Worm (Caenorhabditis elegans) whole organism, L1 larva: ENCODE data around the gene M02E1.3.

Experiments
- F16B12.6 ChIP-seq: fragments of 150-350 bp; optimal IDR thresholded peaks from 2 replicates; lab custom pipeline; 2014; ENCODE audit warnings: missing biosample characterization, missing genetic modification characterization
- dpl-1 ChIP-seq, 3 experiments: fragments of 150-350 bp in 2 of 3; sonication (generic microtip) in 1 of 3; optimal IDR thresholded peaks; 2 replicates each; lab custom pipeline; 2014 to 2017; ENCODE audit warnings: missing biosample characterization in 3 of 3, missing genetic modification characterization in 3 of 3, missing genetic modification reagents in 3 of 3
- hlh-17 ChIP-seq: fragments of 200-800 bp; sonication (Bioruptor generic); optimal IDR thresholded peaks from 2 replicates; lab custom pipeline; 2018; ENCODE audit warnings: missing genetic modification characterization, mild to moderate bottlenecking, missing compliant biosample characterization, moderate library complexity, borderline replicate concordance
- nhr-237 ChIP-seq: fragments of 150-350 bp; optimal IDR thresholded peaks from 2 replicates; lab custom pipeline; 2014; ENCODE audit warnings: missing biosample characterization, missing genetic modification characterization
- nhr-76 ChIP-seq: sonication (generic microtip); optimal IDR thresholded peaks from 2 replicates; lab custom pipeline; 2017; ENCODE audit warnings: missing biosample characterization, missing genetic modification characterization
- pag-3 ChIP-seq: sonication (generic microtip); optimal IDR thresholded peaks from 2 replicates; lab custom pipeline; 2017; ENCODE audit warnings: missing genetic modification characterization, mild to moderate bottlenecking, missing compliant biosample characterization, antibody characterized with exemption, borderline replicate concordance; ENCODE audit not compliant: insufficient read depth
- pqm-1 ChIP-seq: sonication (generic microtip); optimal IDR thresholded peaks from 3 replicates; lab custom pipeline; 2017; ENCODE audit warnings: missing biosample characterization, missing genetic modification characterization
- snu-23 ChIP-seq: sonication (generic microtip); optimal IDR thresholded peaks from 2 replicates; lab custom pipeline; 2016; ENCODE audit warnings: missing genetic modification characterization, missing compliant biosample characterization
- sptf-1 ChIP-seq: fragments of 150-350 bp; optimal IDR thresholded peaks from 2 replicates; lab custom pipeline; 2014; ENCODE audit warnings: missing biosample characterization, missing genetic modification characterization

DNA sequence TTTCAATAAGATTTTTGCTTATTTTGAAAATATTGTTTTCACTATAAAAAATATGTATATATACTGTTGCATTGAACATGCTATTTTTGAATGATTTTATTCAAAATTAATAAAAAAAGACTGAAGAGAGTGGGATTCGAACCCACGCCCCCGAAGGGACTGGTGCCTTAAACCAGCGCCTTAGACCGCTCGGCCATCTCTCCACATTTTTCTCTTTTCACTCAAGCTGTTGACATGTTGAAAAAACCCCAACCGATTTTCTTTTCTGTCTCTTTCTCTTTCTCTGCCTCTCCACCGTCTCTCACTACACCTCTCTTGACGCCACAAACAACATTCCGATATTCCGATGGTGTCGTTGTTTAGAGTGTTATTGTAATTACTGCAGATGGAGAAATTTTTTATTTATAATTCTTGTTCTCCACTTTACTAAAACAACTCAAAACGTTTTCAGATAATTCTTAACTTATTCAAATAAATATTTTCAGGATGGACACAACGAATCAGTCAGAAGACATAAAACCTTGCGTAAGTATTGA lies 30.9 kb downstream of the M02E1.3 start, which contains the start of gene sor-3:
- TF ChIP-seq dpl-1 (GFP tag; optimal IDR thresholded peaks at IDR 0.05; lab: Kevin White, UChicago) = peak; percentile 30 to 47 (median 36)
- TF ChIP-seq sptf-1 (tag; lab: Kevin White, UChicago) = no peak
- TF ChIP-seq nhr-76 (tag; lab: Kevin White, UChicago) = no peak
- peak; percentile 51 for TF ChIP-seq F16B12.6 (tag; lab: Kevin White, UChicago)
- TF ChIP-seq pag-3 (tag; lab: Kevin White, UChicago) = no peak
- peak; percentile 53 for TF ChIP-seq nhr-237 (tag; lab: Kevin White, UChicago)
- TF ChIP-seq snu-23 (GFP tag; lab: Kevin White, UChicago) = peak; percentile 96
- no peak for TF ChIP-seq hlh-17 (GFP tag; lab: Kevin White, UChicago)
- TF ChIP-seq pqm-1 (tag; lab: Kevin White, UChicago) = no peak
